Fruit fly (Drosophila melanogaster) whole organism, embryonic: ENCODE data around the gene RhoGDI.

ENCODE experiments used
- Abd-B ChIP-seq: fragments of 200-800 bp; sonication (Bioruptor generic); optimal IDR thresholded peaks from 2 replicates; lab custom pipeline; 2018; ENCODE audit warnings: missing biosample characterization, mild to moderate bottlenecking, missing genetic modification characterization, moderate library complexity
- BEAF-32 ChIP-seq: fragments of 200-800 bp; sonication (Bioruptor generic); optimal IDR thresholded peaks from 3 replicates; lab custom pipeline; 2017; ENCODE audit warnings: missing biosample characterization, missing genetic modification characterization, mild to moderate bottlenecking, moderate library complexity, missing genetic modification reagents
- Bteb2 ChIP-seq: fragments of 200-800 bp; sonication (Bioruptor generic); optimal IDR thresholded peaks from 2 replicates; lab custom pipeline; 2016; ENCODE audit warnings: missing biosample characterization, missing genetic modification characterization
- CG10431 ChIP-seq: fragments of 200-800 bp; sonication (Bioruptor generic); optimal IDR thresholded peaks from 3 replicates; lab custom pipeline; 2018; ENCODE audit warnings: missing biosample characterization, mild to moderate bottlenecking, missing genetic modification characterization
- CG10462 ChIP-seq: fragments of 200-800 bp; sonication (Bioruptor generic); optimal IDR thresholded peaks from 2 replicates; lab custom pipeline; 2016; ENCODE audit warnings: missing biosample characterization, missing genetic modification characterization
- CG10565 ChIP-seq: fragments of 200-800 bp; sonication (Bioruptor generic); optimal IDR thresholded peaks from 3 replicates; lab custom pipeline; 2016; ENCODE audit warnings: missing biosample characterization, mild to moderate bottlenecking, missing genetic modification characterization
- CG10654 ChIP-seq: fragments of 200-800 bp; sonication (Bioruptor generic); optimal IDR thresholded peaks from 2 replicates; lab custom pipeline; 2016; ENCODE audit warnings: missing biosample characterization, missing genetic modification characterization
- CG15073 ChIP-seq: fragments of 200-800 bp; sonication (Bioruptor generic); optimal IDR thresholded peaks from 2 replicates; lab custom pipeline; 2016; ENCODE audit warnings: missing biosample characterization, missing genetic modification characterization
- CG16815 ChIP-seq: fragments of 200-800 bp; sonication (Bioruptor generic); optimal IDR thresholded peaks from 3 replicates; lab custom pipeline; 2017; ENCODE audit warnings: missing biosample characterization, mild to moderate bottlenecking, missing genetic modification characterization
- CG1792 ChIP-seq: fragments of 200-800 bp; sonication (Bioruptor generic); optimal IDR thresholded peaks from 2 replicates; lab custom pipeline; 2016; ENCODE audit warnings: missing biosample characterization, missing genetic modification characterization
- CG2116 ChIP-seq: fragments of 200-800 bp; sonication (Bioruptor generic); optimal IDR thresholded peaks from 3 replicates; lab custom pipeline; 2018; ENCODE audit warnings: missing biosample characterization, mild to moderate bottlenecking, missing genetic modification characterization
- CG2712 ChIP-seq: fragments of 200-800 bp; optimal IDR thresholded peaks from 3 replicates; lab custom pipeline; 2019; ENCODE audit warnings: missing biosample characterization, mild to moderate bottlenecking, missing genetic modification characterization, moderate library complexity
- CG2889 ChIP-seq: fragments of 200-800 bp; sonication (Bioruptor generic); IDR thresholded peaks from 3 replicates; pipeline ENCODE4 v1.3.6; 2022; ENCODE audit warnings: missing biosample characterization, missing genetic modification characterization
- CG30431 ChIP-seq: fragments of 200-800 bp; sonication (Bioruptor generic); optimal IDR thresholded peaks from 2 replicates; lab custom pipeline; 2017; ENCODE audit warnings: missing biosample characterization, missing genetic modification characterization
- CG4282 ChIP-seq: fragments of 200-800 bp; sonication (Bioruptor generic); optimal IDR thresholded peaks from 2 replicates; lab custom pipeline; 2016; ENCODE audit warnings: missing biosample characterization, missing genetic modification characterization
- CG7963 ChIP-seq: fragments of 200-800 bp; sonication (Bioruptor generic); IDR thresholded peaks from 3 replicates; pipeline ENCODE4 v1.3.6; 2022; ENCODE audit warnings: missing biosample characterization, missing genetic modification characterization; ENCODE audit not compliant: partially characterized antibody
- CG8944 ChIP-seq: fragments of 200-800 bp; sonication (Bioruptor generic); optimal IDR thresholded peaks from 3 replicates; lab custom pipeline; 2016; ENCODE audit warnings: missing biosample characterization, missing genetic modification characterization
- Drgx ChIP-seq: fragments of 200-800 bp; sonication (Bioruptor generic); IDR thresholded peaks from 2 replicates; pipeline ENCODE4 v1.3.6; 2022; ENCODE audit warnings: missing biosample characterization, missing genetic modification characterization
- E2f1 ChIP-seq: fragments of 200-800 bp; sonication (Bioruptor generic); IDR thresholded peaks from 2 replicates; pipeline ENCODE4 v1.3.6; 2022; ENCODE audit warnings: missing biosample characterization, missing genetic modification characterization
- Elba2 ChIP-seq: fragments of 200-800 bp; sonication (Bioruptor generic); optimal IDR thresholded peaks from 3 replicates; lab custom pipeline; 2016; ENCODE audit warnings: missing biosample characterization, missing genetic modification characterization
- Ets65A ChIP-seq: fragments of 200-800 bp; sonication (Bioruptor generic); peaks from one replicate; lab custom pipeline; 2016; ENCODE audit warnings: missing biosample characterization, missing genetic modification characterization
- Ets97D ChIP-seq: fragments of 200-800 bp; sonication (Bioruptor generic); optimal IDR thresholded peaks from 3 replicates; lab custom pipeline; 2016; ENCODE audit warnings: missing biosample characterization, missing genetic modification characterization
- MBD-R2 ChIP-seq: fragments of 200-800 bp; sonication (Bioruptor generic); IDR thresholded peaks from 2 replicates; pipeline ENCODE4 v1.3.6; 2022; ENCODE audit warnings: missing biosample characterization, missing genetic modification characterization
- MESR4 ChIP-seq: fragments of 200-800 bp; sonication (Bioruptor generic); optimal IDR thresholded peaks from 2 replicates; lab custom pipeline; 2018; ENCODE audit warnings: missing biosample characterization, mild to moderate bottlenecking, missing genetic modification characterization, moderate library complexity
- Neu2 ChIP-seq: fragments of 200-800 bp; sonication (Bioruptor generic); optimal IDR thresholded peaks from 3 replicates; lab custom pipeline; 2016; ENCODE audit warnings: missing biosample characterization, missing genetic modification characterization, borderline replicate concordance
- Oaz ChIP-seq: fragments of 200-800 bp; sonication (Bioruptor generic); IDR thresholded peaks from 2 replicates; pipeline ENCODE4 v1.3.6; 2022; ENCODE audit warnings: missing biosample characterization, missing genetic modification characterization
- Ravus ChIP-seq: fragments of 200-800 bp; sonication (Bioruptor generic); IDR thresholded peaks from 2 replicates; pipeline ENCODE4 v1.3.6; 2022; ENCODE audit warnings: missing biosample characterization, missing genetic modification characterization
- Xrp1 ChIP-seq: fragments of 200-800 bp; sonication (Bioruptor generic); IDR thresholded peaks from 2 replicates; pipeline ENCODE4 v1.3.6; 2022; ENCODE audit warnings: missing biosample characterization, missing genetic modification characterization
- ash1 ChIP-seq: fragments of 200-800 bp; sonication (Bioruptor generic); optimal IDR thresholded peaks from 2 replicates; lab custom pipeline; 2018; ENCODE audit warnings: missing biosample characterization, mild to moderate bottlenecking, missing genetic modification characterization
- bab2 ChIP-seq: fragments of 200-800 bp; sonication (Bioruptor generic); optimal IDR thresholded peaks from 2 replicates; lab custom pipeline; 2016; ENCODE audit warnings: missing biosample characterization, missing genetic modification characterization
- btn ChIP-seq: fragments of 200-800 bp; sonication (Bioruptor generic); optimal IDR thresholded peaks from 2 replicates; lab custom pipeline; 2016; ENCODE audit warnings: missing biosample characterization, missing genetic modification characterization
- cato ChIP-seq: fragments of 200-800 bp; sonication (Bioruptor generic); optimal IDR thresholded peaks from 2 replicates; lab custom pipeline; 2016; ENCODE audit warnings: missing biosample characterization, missing genetic modification characterization, borderline replicate concordance
- croc ChIP-seq: fragments of 200-800 bp; sonication (Bioruptor generic); conservative IDR thresholded peaks from 3 replicates; pipeline ENCODE4 v1.3.6; 2022; ENCODE audit warnings: missing biosample characterization, missing genetic modification characterization
- dmrt11E ChIP-seq: fragments of 200-800 bp; sonication (Bioruptor generic); optimal IDR thresholded peaks from 3 replicates; lab custom pipeline; 2018; ENCODE audit warnings: missing biosample characterization, mild to moderate bottlenecking, missing genetic modification characterization, moderate library complexity
- emc ChIP-seq: fragments of 200-800 bp; sonication (Bioruptor generic); optimal IDR thresholded peaks from 2 replicates; lab custom pipeline; 2016; ENCODE audit warnings: missing biosample characterization, missing genetic modification characterization
- fru ChIP-seq: fragments of >200 bp; optimal IDR thresholded peaks from 2 replicates; lab custom pipeline; 2017
- gem ChIP-seq: fragments of 200-800 bp; sonication (Bioruptor generic); optimal IDR thresholded peaks from 2 replicates; lab custom pipeline; 2019; ENCODE audit warnings: missing biosample characterization, mild to moderate bottlenecking, missing genetic modification characterization, moderate library complexity
- hb ChIP-seq: fragments of 200-800 bp; sonication (Bioruptor generic); IDR thresholded peaks from 3 replicates; pipeline ENCODE4 v1.3.6; 2022; ENCODE audit warnings: missing biosample characterization, missing genetic modification characterization; ENCODE audit not compliant: partially characterized antibody
- kah ChIP-seq: fragments of 200-800 bp; sonication (Bioruptor generic); optimal IDR thresholded peaks from 2 replicates; lab custom pipeline; 2018; ENCODE audit warnings: missing biosample characterization, mild to moderate bottlenecking, missing genetic modification characterization
- luna ChIP-seq: fragments of 200-800 bp; sonication (Bioruptor generic); optimal IDR thresholded peaks from 2 replicates; lab custom pipeline; 2016; ENCODE audit warnings: missing biosample characterization, missing genetic modification characterization
- onecut ChIP-seq: fragments of 200-800 bp; sonication (Bioruptor generic); IDR thresholded peaks from 2 replicates; pipeline ENCODE4 v1.3.6; 2022; ENCODE audit warnings: missing biosample characterization, missing genetic modification characterization
- otp ChIP-seq: fragments of 200-800 bp; sonication (Bioruptor generic); IDR thresholded peaks from 3 replicates; pipeline ENCODE4, ENCODE4 v1.3.6; 2022; ENCODE audit warnings: missing biosample characterization, missing genetic modification characterization
- pan ChIP-seq, 4 experiments: fragments of >200 bp in 3 of 4; fragments of 200-800 bp in 1 of 4; sonication (Bioruptor generic) in 1 of 4; optimal IDR thresholded peaks in 3 of 4; IDR thresholded peaks in 1 of 4; 2 replicates each; pipeline versions ENCODE4 v1.3.6 to Lab custom; 2017 to 2022; ENCODE audit warnings: missing biosample characterization in 2 of 4, missing genetic modification characterization in 2 of 4, mixed read lengths in 1 of 4
- pita ChIP-seq: fragments of 200-800 bp; sonication (Bioruptor generic); optimal IDR thresholded peaks from 2 replicates; lab custom pipeline; 2017; ENCODE audit warnings: missing biosample characterization, mild to moderate bottlenecking, missing genetic modification characterization
- pum ChIP-seq: fragments of 200-800 bp; sonication (Bioruptor generic); optimal IDR thresholded peaks from 2 replicates; lab custom pipeline; 2016; ENCODE audit warnings: missing biosample characterization, missing genetic modification characterization
- slou ChIP-seq: fragments of 200-800 bp; sonication (Bioruptor generic); optimal IDR thresholded peaks from 3 replicates; lab custom pipeline; 2016; ENCODE audit warnings: missing biosample characterization, missing genetic modification characterization
- slp2 ChIP-seq: fragments of 200-800 bp; sonication (Bioruptor generic); optimal IDR thresholded peaks from 2 replicates; lab custom pipeline; 2016; ENCODE audit warnings: missing biosample characterization, missing genetic modification characterization
- stwl ChIP-seq: fragments of 200-800 bp; sonication (Bioruptor generic); optimal IDR thresholded peaks from 3 replicates; lab custom pipeline; 2018; ENCODE audit warnings: missing biosample characterization, mild to moderate bottlenecking, missing genetic modification characterization, moderate library complexity
- unc-4 ChIP-seq: fragments of 200-800 bp; sonication (Bioruptor generic); IDR thresholded peaks from 2 replicates; pipeline ENCODE4 v1.3.6; 2022; ENCODE audit warnings: missing biosample characterization, missing genetic modification characterization; ENCODE audit not compliant: partially characterized antibody
- vvl ChIP-seq: fragments of 200-800 bp; sonication (Bioruptor generic); IDR thresholded peaks from 2 replicates; pipeline ENCODE4 v1.3.6; 2022; ENCODE audit warnings: missing biosample characterization, missing genetic modification characterization
- zen ChIP-seq: fragments of 200-800 bp; sonication (Bioruptor generic); optimal IDR thresholded peaks from 3 replicates; lab custom pipeline; 2018; ENCODE audit warnings: missing biosample characterization, mild to moderate bottlenecking, missing genetic modification characterization, moderate library complexity

The RhoGDI gene

dm6 chr3L:19913328-19913936 is 15.1 kb upstream of the RhoGDI start, which contains the start of gene Mtr3 (continued):
- no peak for TF ChIP-seq CG15073 (GFP tag; lab: Kevin White, UChicago)
- no peak for TF ChIP-seq Elba2 (GFP tag; lab: Kevin White, UChicago)
- no peak for TF ChIP-seq slp2 (GFP tag; lab: Kevin White, UChicago)
- TF ChIP-seq E2f1 (GFP tag; lab: Robert Waterston, UW), result no peak
- no peak for TF ChIP-seq CG7963 (GFP tag; lab: Robert Waterston, UW)
- TF ChIP-seq Oaz (GFP tag; lab: Robert Waterston, UW), result no peak
- TF ChIP-seq gem (tag; lab: Kevin White, UChicago), result no peak
- TF ChIP-seq CG1792 (GFP tag; lab: Kevin White, UChicago), result no peak
- no peak for TF ChIP-seq Bteb2 (GFP tag; lab: Kevin White, UChicago)
- TF ChIP-seq CG2116, result peak; percentile 57
- no peak for TF ChIP-seq Neu2 (GFP tag; lab: Kevin White, UChicago)
- no peak for TF ChIP-seq ash1 (GFP tag; lab: Kevin White, UChicago)
- peak; percentile 52 for TF ChIP-seq unc-4
- no peak for TF ChIP-seq pita (GFP tag; lab: Kevin White, UChicago)
- no peak for TF ChIP-seq CG2889 (GFP tag; lab: Robert Waterston, UW)
- peak; percentile 92 for TF ChIP-seq kah (GFP tag; lab: Kevin White, UChicago)
- no peak for TF ChIP-seq Drgx
- no peak for TF ChIP-seq CG2712 (tag; lab: Kevin White, UChicago)
- TF ChIP-seq BEAF-32 (GFP tag; lab: Kevin White, UChicago), result peak; percentile 27
- no peak for TF ChIP-seq emc (GFP tag; lab: Kevin White, UChicago)
- no peak for TF ChIP-seq Xrp1
- TF ChIP-seq CG30431 (GFP tag; lab: Kevin White, UChicago), result no peak
- TF ChIP-seq dmrt11E (tag; lab: Kevin White, UChicago), result no peak
- TF ChIP-seq Ets65A (GFP tag; lab: Kevin White, UChicago), result no peak
- TF ChIP-seq cato (GFP tag; lab: Kevin White, UChicago), result no peak
- TF ChIP-seq slou, result no peak
- peak; percentile 2 for TF ChIP-seq stwl (tag; lab: Kevin White, UChicago)
- no peak for TF ChIP-seq bab2
- TF ChIP-seq MESR4 (GFP tag; lab: Kevin White, UChicago), result peak; percentile 62
- no peak for TF ChIP-seq CG10462 (GFP tag; lab: Kevin White, UChicago)
- no peak for TF ChIP-seq Ets97D (GFP tag; lab: Kevin White, UChicago)
- no peak for TF ChIP-seq CG16815 (GFP tag; lab: Kevin White, UChicago)
- no peak for TF ChIP-seq CG10431 (GFP tag; lab: Kevin White, UChicago)
- no peak for TF ChIP-seq pan (optimal IDR thresholded peaks at IDR 0.05; lab: Kevin White, UChicago)
- TF ChIP-seq pan (GFP tag; optimal IDR thresholded peaks at IDR 0.05 in 1 of 2, IDR thresholded peaks at IDR 0.05 in 1 of 2), result no peak
- peak; percentile 29; the same call in 1 of the 2 replicates for TF ChIP-seq MBD-R2
- TF ChIP-seq pum (GFP tag; lab: Kevin White, UChicago), result no peak
- no peak for TF ChIP-seq Ravus (GFP tag; lab: Robert Waterston, UW)
- TF ChIP-seq btn (GFP tag; lab: Kevin White, UChicago), result no peak
- TF ChIP-seq CG4282 (GFP tag; lab: Kevin White, UChicago), result no peak
- TF ChIP-seq Abd-B (GFP tag; lab: Kevin White, UChicago), result no peak
- no peak for TF ChIP-seq fru
- no peak for TF ChIP-seq zen
- no peak for TF ChIP-seq CG10654 (GFP tag; lab: Kevin White, UChicago)
- TF ChIP-seq hb (GFP tag; lab: Robert Waterston, UW), result no peak
- TF ChIP-seq otp (GFP tag; lab: Robert Waterston, UW), result no peak
- TF ChIP-seq vvl, result no peak
- TF ChIP-seq CG8944, result no peak
- no peak for TF ChIP-seq CG10565 (GFP tag; lab: Kevin White, UChicago)
- TF ChIP-seq luna, result no peak
- no peak for TF ChIP-seq croc (GFP tag; lab: Robert Waterston, UW)
- TF ChIP-seq onecut (GFP tag; lab: Robert Waterston, UW), result no peak
